Fruit fly (Drosophila melanogaster): ENCODE measurements around the gene sim.

sim gene

dm6 chr3R:13068022-13068421, 10.5 kb downstream of the sim start (continued):
- TF ChIP-seq ken (GFP tag; IDR thresholded peaks at IDR 0.05) (peak; percentile 64; the same call in 1 of the 3 replicates), z (GFP tag; IDR thresholded peaks at IDR 0.05) (0 out of 3 replicates have a peak, but pooled peaks have one; percentile 51), CG6272 (GFP tag; IDR thresholded peaks at IDR 0.05) (no peak), CG18764 (GFP tag; optimal IDR thresholded peaks at IDR 0.05) (peak; percentile 84), Dip2 (GFP tag; IDR thresholded peaks at IDR 0.05) (no peak), CG3163 (GFP tag; optimal IDR thresholded peaks at IDR 0.05) (peak; percentile 52), Xbp1 (GFP tag; optimal IDR thresholded peaks at IDR 0.05) (peak; percentile 53), Blimp-1 (GFP tag; optimal IDR thresholded peaks at IDR 0.05) (peak; percentile 95), grau (tag; optimal IDR thresholded peaks at IDR 0.05) (peak; percentile 64), Optix (GFP tag; IDR thresholded peaks at IDR 0.05) (peak; percentile 42; the same call in 1 of the 3 replicates), ERR (GFP tag; optimal IDR thresholded peaks at IDR 0.05) (peak; percentile 56), CHES-1-like (GFP tag; optimal IDR thresholded peaks at IDR 0.05) (peak; percentile 60), CG6854 (GFP tag; optimal IDR thresholded peaks at IDR 0.05) (peak; percentile 79), peb (GFP tag; IDR thresholded peaks at IDR 0.05) (peak; percentile 31; the same call in 1 of the 2 replicates), unc-4 (GFP tag; IDR thresholded peaks at IDR 0.05; ENCODE audit: partially characterized antibody) (no peak), CG3726 (GFP tag; IDR thresholded peaks at IDR 0.05) (no peak), unpg (GFP tag; optimal IDR thresholded peaks at IDR 0.05) (peak; percentile 93), abd-A (tag; optimal IDR thresholded peaks at IDR 0.05) (peak; percentile 82), Drgx (GFP tag; IDR thresholded peaks at IDR 0.05) (no peak), CG18262 (tag; optimal IDR thresholded peaks at IDR 0.05) (peak; percentile 86), cg (GFP tag; optimal IDR thresholded peaks at IDR 0.05) (peak; percentile 33), pb (GFP tag; optimal IDR thresholded peaks at IDR 0.05) (peak; percentile 56), nmo (GFP tag; optimal IDR thresholded peaks at IDR 0.05) (peak; percentile 82), scrt (GFP tag; optimal IDR thresholded peaks at IDR 0.05) (peak; percentile 80), CG4404 (GFP tag; IDR thresholded peaks at IDR 0.05) (no peak), Lpt (GFP tag; optimal IDR thresholded peaks at IDR 0.05) (no peak), trh (GFP tag; optimal IDR thresholded peaks at IDR 0.05) (peak; percentile 90), mam (GFP tag; optimal IDR thresholded peaks at IDR 0.05) (peak; percentile 26), CG15269 (tag; optimal IDR thresholded peaks at IDR 0.05) (no peak), CG32772 (GFP tag; IDR thresholded peaks at IDR 0.05) (no peak), CG2199 (GFP tag; IDR thresholded peaks at IDR 0.05) (peak; percentile 59; the same call in 1 of the 3 replicates), CG10147 (GFP tag; optimal IDR thresholded peaks at IDR 0.05) (peak; percentile 72), da (GFP tag; optimal IDR thresholded peaks at IDR 0.05) (peak; percentile 28), ssp (GFP tag; IDR thresholded peaks at IDR 0.05) (peak; percentile 35; the same call in 1 of the 2 replicates), CG1233 (GFP tag; optimal IDR thresholded peaks at IDR 0.05) (peak; percentile 97), CG2129 (GFP tag; IDR thresholded peaks at IDR 0.05; ENCODE audit: partially characterized antibody) (no peak), CG10274 (GFP tag; optimal IDR thresholded peaks at IDR 0.05) (peak; percentile 66), CG4707 (GFP tag; optimal IDR thresholded peaks at IDR 0.05) (peak; percentile 90), CG17568 (GFP tag; optimal IDR thresholded peaks at IDR 0.05) (peak; percentile 91), dimm (GFP tag; IDR thresholded peaks at IDR 0.05) (peak; percentile 39; the same call in 1 of the 2 replicates), CG34422 (GFP tag; IDR thresholded peaks at IDR 0.05) (0 out of 3 replicates have a peak, but pooled peaks have one; percentile 21), CG31441 (GFP tag; IDR thresholded peaks at IDR 0.05) (peak; percentile 92), eyg (GFP tag; optimal IDR thresholded peaks at IDR 0.05) (peak; percentile 66), CG9437 (GFP tag; optimal IDR thresholded peaks at IDR 0.05) (peak; percentile 27), h (optimal IDR thresholded peaks at IDR 0.05) (no peak), gce (GFP tag; IDR thresholded peaks at IDR 0.05) (peak; percentile 87), CG4854 (GFP tag; optimal IDR thresholded peaks at IDR 0.05) (peak; percentile 80), MBD-R2 (GFP tag; IDR thresholded peaks at IDR 0.05) (peak; percentile 27; the same call in 1 of the 2 replicates), CG16813 (GFP tag; IDR thresholded peaks at IDR 0.05; ENCODE audit: partially characterized antibody) (no peak), run (tag; optimal IDR thresholded peaks at IDR 0.05) (peak; percentile 82), NK7.1 (GFP tag; optimal IDR thresholded peaks at IDR 0.05) (peak; percentile 62)

All from whole organism, embryonic.